Worm (Caenorhabditis elegans) whole organism, young adult: ENCODE measurements around the gene ZK813.1.

Experiments
- B0336.3 ChIP-seq: fragments of 200-800 bp; sonication (Bioruptor generic); IDR thresholded peaks from 2 replicates; pipeline ENCODE4 v1.3.6; 2022; ENCODE audit warnings: missing genetic modification characterization, missing compliant biosample characterization
- ZK185.1 ChIP-seq: sonication (generic microtip); optimal IDR thresholded peaks from 2 replicates; lab custom pipeline; 2016; ENCODE audit warnings: mild to moderate bottlenecking, missing genetic modification characterization, missing compliant biosample characterization; ENCODE audit not compliant: poor library complexity, severe bottlenecking
- aptf-3 ChIP-seq: fragments of 200-800 bp; sonication (Bioruptor generic); IDR thresholded peaks from 2 replicates; pipeline ENCODE4 v1.3.6; 2022; ENCODE audit warnings: missing genetic modification characterization, missing compliant biosample characterization
- ceh-100 ChIP-seq: fragments of 200-800 bp; sonication (Bioruptor generic); IDR thresholded peaks from 2 replicates; pipeline ENCODE4 v1.3.6; 2022; ENCODE audit warnings: missing genetic modification reagents, missing genetic modification characterization, missing compliant biosample characterization
- ceh-40 ChIP-seq: fragments of 200-800 bp; sonication (Bioruptor generic); IDR thresholded peaks from 2 replicates; pipeline ENCODE4 v1.3.6; 2022; ENCODE audit warnings: missing genetic modification characterization, missing compliant biosample characterization
- hsf-1 ChIP-seq: fragments of 200-800 bp; sonication (Bioruptor generic); IDR thresholded peaks from 2 replicates; pipeline ENCODE4 v1.3.6; 2022; ENCODE audit warnings: missing genetic modification reagents, missing genetic modification characterization, missing compliant biosample characterization
- lin-35 ChIP-seq, 3 experiments: fragments of 150-350 bp in 2 of 3; sonication (generic microtip) in 1 of 3; optimal IDR thresholded peaks; 2 replicates each; lab custom pipeline; 2014 to 2018; ENCODE audit warnings: missing biosample characterization in 3 of 3, missing genetic modification characterization in 3 of 3, missing genetic modification reagents in 3 of 3
- madf-8 ChIP-seq: fragments of 200-800 bp; sonication (Bioruptor generic); conservative IDR thresholded peaks from 2 replicates; pipeline ENCODE4 v1.3.6; 2022; ENCODE audit warnings: missing genetic modification reagents, missing genetic modification characterization, missing compliant biosample characterization
- zfh-2 ChIP-seq: fragments of 200-800 bp; sonication (Bioruptor generic); conservative IDR thresholded peaks from 2 replicates; pipeline ENCODE4 v1.3.6; 2022; ENCODE audit warnings: missing genetic modification reagents, missing genetic modification characterization, missing compliant biosample characterization
- ztf-18 ChIP-seq: sonication (generic microtip); optimal IDR thresholded peaks from 2 replicates; lab custom pipeline; 2016; ENCODE audit warnings: missing genotype, mild to moderate bottlenecking, missing genetic modification characterization, missing compliant biosample characterization

- TF ChIP-seq ceh-100 (no peak), aptf-3 (GFP tag; lab: Robert Waterston, UW) (no peak), B0336.3 (GFP tag; lab: Robert Waterston, UW) (no peak), lin-35 (GFP tag; optimal IDR thresholded peaks at IDR 0.05; lab: Kevin White, UChicago) (no peak), madf-8 (GFP tag; lab: Robert Waterston, UW) (no peak), ZK185.1 (tag; lab: Kevin White, UChicago) (no peak), hsf-1 (no peak), ceh-40 (GFP tag; lab: Robert Waterston, UW) (no peak), ztf-18 (no peak), zfh-2 (no peak)
These were observed 34.5 kb upstream of the ZK813.1 start, which contains the start of gene unc-78 for ce11 chrX:3411565-3412022.
